Worm (Caenorhabditis elegans): ENCODE results near the gene tif-1A.

ce11 chrIII:3954220-3954619 is 49.7 kb downstream of the tif-1A start:
- no peak for TF ChIP-seq ceh-48 (tag; optimal IDR thresholded peaks at IDR 0.05)
- TF ChIP-seq elt-2 (tag; optimal IDR thresholded peaks at IDR 0.05), result no peak

Measured in whole organism, late embryonic.